Worm (Caenorhabditis elegans) whole organism, L4 larva: ENCODE results near the gene twk-20.

ENCODE experiments used
- F10B5.3 ChIP-seq: sonication (generic microtip); optimal IDR thresholded peaks from 2 replicates; lab custom pipeline; 2016; ENCODE audit warnings: mild to moderate bottlenecking, missing genetic modification characterization, missing compliant biosample characterization
- F37D6.2 ChIP-seq: sonication (generic microtip); optimal IDR thresholded peaks from 2 replicates; lab custom pipeline; 2016; ENCODE audit warnings: mild to moderate bottlenecking, missing genetic modification characterization, missing compliant biosample characterization
- F44E2.7 ChIP-seq: fragments of 200-800 bp; sonication (Bioruptor generic); IDR thresholded peaks from 2 replicates; pipeline ENCODE4 v2.1.2; 2022; ENCODE audit warnings: missing genetic modification characterization, missing compliant biosample characterization
- R02D3.7 ChIP-seq: fragments of 150-350 bp; sonication (generic microtip); optimal IDR thresholded peaks from 3 replicates; lab custom pipeline; 2014; ENCODE audit warnings: missing biosample characterization, missing genetic modification characterization
- T26A8.4 ChIP-seq: fragments of 200-800 bp; sonication (Bioruptor generic); IDR thresholded peaks from 2 replicates; pipeline ENCODE4 v1.3.6; 2022; ENCODE audit warnings: missing genetic modification characterization, missing compliant biosample characterization
- Y5F2A.4 ChIP-seq: fragments of 200-800 bp; sonication (Bioruptor generic); optimal IDR thresholded peaks from 2 replicates; lab custom pipeline; 2018; ENCODE audit warnings: mild to moderate bottlenecking, missing genetic modification characterization, missing compliant biosample characterization
- ZK337.2 ChIP-seq: fragments of 200-800 bp; sonication (Bioruptor generic); IDR thresholded peaks from 2 replicates; pipeline ENCODE4 v1.3.6; 2022; ENCODE audit warnings: missing genetic modification reagents, missing genetic modification characterization, missing compliant biosample characterization
- ceh-20 ChIP-seq: fragments of 200-800 bp; sonication (Bioruptor generic); IDR thresholded peaks from 2 replicates; pipeline ENCODE4 v1.3.6; 2022; ENCODE audit warnings: missing genetic modification reagents, missing genetic modification characterization, missing compliant biosample characterization
- ceh-44 ChIP-seq: fragments of 200-800 bp; sonication (Bioruptor generic); IDR thresholded peaks from 2 replicates; pipeline ENCODE4 v1.3.6; 2022; ENCODE audit warnings: missing genetic modification reagents, missing genetic modification characterization, missing compliant biosample characterization
- ceh-62 ChIP-seq: sonication (generic microtip); optimal IDR thresholded peaks from 2 replicates; lab custom pipeline; 2017; ENCODE audit warnings: missing biosample characterization, missing genetic modification characterization
- cey-2 ChIP-seq: sonication (generic microtip); optimal IDR thresholded peaks from 3 replicates; lab custom pipeline; 2017; ENCODE audit warnings: missing genetic modification characterization, mild to moderate bottlenecking, missing compliant biosample characterization, antibody characterized with exemption, borderline replicate concordance; ENCODE audit not compliant: insufficient read depth
- ctbp-1 ChIP-seq: fragments of 200-800 bp; sonication (Bioruptor generic); IDR thresholded peaks from 2 replicates; pipeline ENCODE4 v1.3.6; 2022; ENCODE audit warnings: missing genetic modification reagents, missing genetic modification characterization, missing compliant biosample characterization
- daf-19 ChIP-seq: fragments of 200-800 bp; sonication (Bioruptor generic); conservative IDR thresholded peaks from 2 replicates; pipeline ENCODE4 v1.3.6; 2022; ENCODE audit warnings: missing genetic modification characterization, missing compliant biosample characterization
- daf-8 ChIP-seq: fragments of 200-800 bp; sonication (Bioruptor generic); IDR thresholded peaks from 2 replicates; pipeline ENCODE4 v1.3.6; 2022; ENCODE audit warnings: missing genetic modification characterization, missing compliant biosample characterization
- dmd-9 ChIP-seq: fragments of 200-800 bp; sonication (Bioruptor generic); IDR thresholded peaks from 2 replicates; pipeline ENCODE4 v1.3.6; 2022; ENCODE audit warnings: missing genetic modification reagents, missing genetic modification characterization, missing compliant biosample characterization
- fos-1 ChIP-seq: fragments of 150-350 bp; optimal IDR thresholded peaks from 2 replicates; lab custom pipeline; 2014; ENCODE audit warnings: missing biosample characterization, missing genetic modification characterization
- gei-8 ChIP-seq: fragments of 200-800 bp; sonication (Bioruptor generic); optimal IDR thresholded peaks from 2 replicates; lab custom pipeline; 2018; ENCODE audit warnings: mild to moderate bottlenecking, missing genetic modification characterization, missing compliant biosample characterization
- hif-1 ChIP-seq, 2 experiments: sonication (generic microtip); optimal IDR thresholded peaks; 2 replicates each; lab custom pipeline; 2016 to 2017; ENCODE audit warnings: missing compliant biosample characterization in 2 of 2, missing genetic modification characterization in 2 of 2, missing genetic modification reagents in 2 of 2, missing genotype in 2 of 2, mild to moderate bottlenecking in 1 of 2
- hlh-11 ChIP-seq: fragments of 200-800 bp; sonication (Bioruptor generic); optimal IDR thresholded peaks from 2 replicates; lab custom pipeline; 2018; ENCODE audit warnings: mild to moderate bottlenecking, missing genetic modification characterization, missing compliant biosample characterization
- hlh-30 ChIP-seq: sonication (generic microtip); optimal IDR thresholded peaks from 2 replicates; lab custom pipeline; 2017; ENCODE audit warnings: antibody characterized with exemption, mild to moderate bottlenecking, missing genetic modification characterization, missing compliant biosample characterization; ENCODE audit not compliant: insufficient read depth
- hmg-1.1 ChIP-seq: fragments of 200-800 bp; sonication (Bioruptor generic); IDR thresholded peaks from 2 replicates; pipeline ENCODE4 v1.3.6; 2022; ENCODE audit warnings: missing genetic modification reagents, missing genetic modification characterization, missing compliant biosample characterization
- jun-1 ChIP-seq: fragments of 150-350 bp; optimal IDR thresholded peaks from 2 replicates; lab custom pipeline; 2014; ENCODE audit warnings: missing biosample characterization, missing genetic modification reagents, missing genetic modification characterization
- lim-7 ChIP-seq: fragments of 200-800 bp; sonication (Bioruptor generic); IDR thresholded peaks from 2 replicates; pipeline ENCODE4 v1.3.6; 2022; ENCODE audit warnings: missing genetic modification characterization, missing compliant biosample characterization
- lin-15B ChIP-seq: fragments of 150-350 bp; sonication (generic microtip); optimal IDR thresholded peaks from 3 replicates; lab custom pipeline; 2014; ENCODE audit warnings: missing biosample characterization, missing genetic modification characterization
- lin-38 ChIP-seq: fragments of 200-800 bp; sonication (Bioruptor generic); IDR thresholded peaks from 2 replicates; pipeline ENCODE4 v1.3.6; 2022; ENCODE audit warnings: missing genetic modification reagents, missing genetic modification characterization, missing compliant biosample characterization
- lin-39 ChIP-seq: fragments of 150-350 bp; optimal IDR thresholded peaks from 2 replicates; lab custom pipeline; 2014; ENCODE audit warnings: missing biosample characterization, missing genetic modification reagents, missing genetic modification characterization
- lir-3 ChIP-seq: sonication (generic microtip); optimal IDR thresholded peaks from 2 replicates; lab custom pipeline; 2016; ENCODE audit warnings: mild to moderate bottlenecking, missing genetic modification characterization, missing compliant biosample characterization
- lsy-2 ChIP-seq, 2 experiments: fragments of 150-350 bp in 1 of 2; sonication (generic microtip) in 1 of 2; optimal IDR thresholded peaks; 2 replicates each; lab custom pipeline; 2014 to 2017; ENCODE audit warnings: missing biosample characterization in 2 of 2, missing genetic modification characterization in 2 of 2
- madf-9 ChIP-seq: fragments of 200-800 bp; sonication (Bioruptor generic); conservative IDR thresholded peaks from 2 replicates; pipeline ENCODE4 v1.3.6; 2022; ENCODE audit warnings: missing genetic modification reagents, missing genetic modification characterization, missing compliant biosample characterization
- mdl-1 ChIP-seq, 2 experiments: fragments of 150-350 bp in 1 of 2; sonication (generic microtip) in 1 of 2; optimal IDR thresholded peaks; 2 replicates each; lab custom pipeline; 2014 to 2017; ENCODE audit warnings: missing biosample characterization in 2 of 2, missing genetic modification characterization in 2 of 2
- mep-1 ChIP-seq: fragments of 150-350 bp; sonication (generic microtip); optimal IDR thresholded peaks from 3 replicates; lab custom pipeline; 2014; ENCODE audit warnings: missing biosample characterization, missing genetic modification characterization
- mes-2 ChIP-seq: sonication (generic microtip); optimal IDR thresholded peaks from 2 replicates; lab custom pipeline; 2016; ENCODE audit warnings: missing genotype, mild to moderate bottlenecking, missing genetic modification characterization, missing compliant biosample characterization; ENCODE audit not compliant: poor library complexity, severe bottlenecking
- mxl-3 ChIP-seq: fragments of 200-800 bp; sonication (Bioruptor generic); optimal IDR thresholded peaks from 2 replicates; lab custom pipeline; 2018; ENCODE audit warnings: mild to moderate bottlenecking, missing genetic modification characterization, missing compliant biosample characterization
- nhr-10 ChIP-seq: fragments of 150-350 bp; optimal IDR thresholded peaks from 2 replicates; lab custom pipeline; 2014; ENCODE audit warnings: missing biosample characterization, missing genetic modification characterization
- nhr-102 ChIP-seq: sonication (generic microtip); optimal IDR thresholded peaks from 2 replicates; lab custom pipeline; 2016; ENCODE audit warnings: mild to moderate bottlenecking, missing genetic modification characterization, moderate library complexity, missing compliant biosample characterization
- nhr-237 ChIP-seq: sonication (generic microtip); optimal IDR thresholded peaks from 2 replicates; lab custom pipeline; 2017; ENCODE audit warnings: missing biosample characterization, missing genetic modification characterization
- nhr-25 ChIP-seq: sonication (generic microtip); optimal IDR thresholded peaks from 2 replicates; lab custom pipeline; 2017; ENCODE audit warnings: missing genetic modification characterization, mild to moderate bottlenecking, missing compliant biosample characterization, antibody characterized with exemption, moderate library complexity, borderline replicate concordance; ENCODE audit not compliant: insufficient read depth
- nhr-28 ChIP-seq: fragments of 150-350 bp; optimal IDR thresholded peaks from 2 replicates; lab custom pipeline; 2014; ENCODE audit warnings: missing biosample characterization, missing genetic modification characterization
- nhr-41 ChIP-seq: fragments of 200-800 bp; sonication (Bioruptor generic); IDR thresholded peaks from 2 replicates; pipeline ENCODE4 v1.3.6; 2022; ENCODE audit warnings: missing genetic modification reagents, missing genetic modification characterization, missing compliant biosample characterization
- nhr-48 ChIP-seq: sonication (generic microtip); optimal IDR thresholded peaks from 2 replicates; lab custom pipeline; 2016; ENCODE audit warnings: mild to moderate bottlenecking, missing genetic modification characterization, missing compliant biosample characterization
- nhr-6 ChIP-seq: fragments of 150-350 bp; optimal IDR thresholded peaks from 2 replicates; lab custom pipeline; 2014; ENCODE audit warnings: missing biosample characterization, missing genetic modification characterization
- nhr-77 ChIP-seq: fragments of 150-350 bp; optimal IDR thresholded peaks from 2 replicates; lab custom pipeline; 2014; ENCODE audit warnings: missing biosample characterization, missing genetic modification characterization
- pqm-1 ChIP-seq: sonication (generic microtip); optimal IDR thresholded peaks from 2 replicates; lab custom pipeline; 2017; ENCODE audit warnings: missing biosample characterization, missing genetic modification characterization
- rbr-2 ChIP-seq: sonication (generic microtip); optimal IDR thresholded peaks from 2 replicates; lab custom pipeline; 2016; ENCODE audit warnings: missing genotype, missing genetic modification characterization, missing compliant biosample characterization
- skn-1 ChIP-seq: fragments of 150-350 bp; optimal IDR thresholded peaks from 2 replicates; lab custom pipeline; 2014; ENCODE audit warnings: missing biosample characterization, missing genetic modification characterization
- snpc-4 ChIP-seq: fragments of 150-350 bp; optimal IDR thresholded peaks from 2 replicates; lab custom pipeline; 2014; ENCODE audit warnings: missing biosample characterization, missing genetic modification characterization
- unc-130 ChIP-seq: sonication (generic microtip); optimal IDR thresholded peaks from 2 replicates; lab custom pipeline; 2016; ENCODE audit warnings: missing genetic modification reagents, missing genetic modification characterization, missing compliant biosample characterization
- unc-39 ChIP-seq: sonication (generic microtip); optimal IDR thresholded peaks from 2 replicates; lab custom pipeline; 2017; ENCODE audit warnings: missing biosample characterization, missing genetic modification characterization
- vab-7 ChIP-seq: fragments of 200-800 bp; sonication (Bioruptor generic); IDR thresholded peaks from 2 replicates; pipeline ENCODE4 v1.3.6; 2022; ENCODE audit warnings: missing genetic modification reagents, missing genetic modification characterization, missing compliant biosample characterization
- zag-1 ChIP-seq: fragments of 150-350 bp; optimal IDR thresholded peaks from 2 replicates; lab custom pipeline; 2014; ENCODE audit warnings: missing biosample characterization, missing genetic modification characterization
- ztf-7 ChIP-seq: fragments of 150-350 bp; optimal IDR thresholded peaks from 2 replicates; lab custom pipeline; 2014; ENCODE audit warnings: missing biosample characterization, missing genetic modification characterization

twk-20 gene

ce11 chrX:13653573-13653972, 13.9 kb downstream of the twk-20 start (continued):
- peak; percentile 3 for TF ChIP-seq gei-8
- peak; percentile 60 for TF ChIP-seq hmg-1.1 (GFP tag; lab: Robert Waterston, UW)
- TF ChIP-seq pqm-1 (tag; lab: Kevin White, UChicago), result no peak
- peak; percentile 1 for TF ChIP-seq rbr-2 (tag; lab: Kevin White, UChicago)
- peak; percentile 45 for TF ChIP-seq nhr-48 (tag; lab: Kevin White, UChicago)
- TF ChIP-seq nhr-28 (tag; lab: Kevin White, UChicago), result no peak
- no peak for TF ChIP-seq nhr-25 (tag; lab: Kevin White, UChicago)
- no peak for TF ChIP-seq R02D3.7 (tag; lab: Kevin White, UChicago)
- TF ChIP-seq ZK337.2 (GFP tag; lab: Robert Waterston, UW), result peak; percentile 57; the same call in 1 of the 2 replicates
- TF ChIP-seq zag-1, result no peak
- no peak for TF ChIP-seq lsy-2 (tag; optimal IDR thresholded peaks at IDR 0.05; lab: Kevin White, UChicago)
- no peak for TF ChIP-seq mxl-3 (GFP tag; lab: Kevin White, UChicago)
- no peak for TF ChIP-seq snpc-4
- peak; percentile 67 for TF ChIP-seq vab-7 (GFP tag; lab: Robert Waterston, UW)
- TF ChIP-seq mes-2 (tag; lab: Kevin White, UChicago), result no peak
- TF ChIP-seq nhr-41 (GFP tag; lab: Robert Waterston, UW), result 0 out of 2 replicates have a peak, but pooled peaks have one; percentile 12
- peak; percentile 47 for TF ChIP-seq lir-3 (tag; lab: Kevin White, UChicago)
- peak; percentile 84 for TF ChIP-seq lim-7 (GFP tag; lab: Robert Waterston, UW)
- TF ChIP-seq ztf-7 (tag; lab: Kevin White, UChicago), result no peak
- no peak for TF ChIP-seq jun-1 (tag; lab: Kevin White, UChicago)
- TF ChIP-seq nhr-237, result no peak
- TF ChIP-seq Y5F2A.4 (GFP tag; lab: Kevin White, UChicago), result peak; percentile 27
- TF ChIP-seq mdl-1 (tag; optimal IDR thresholded peaks at IDR 0.05; lab: Kevin White, UChicago), result no peak
- TF ChIP-seq fos-1 (tag; lab: Kevin White, UChicago), result no peak
- TF ChIP-seq lin-15B (tag; lab: Kevin White, UChicago), result no peak
- TF ChIP-seq madf-9 (GFP tag; lab: Robert Waterston, UW), result peak; percentile 63; the same call in 1 of the 2 replicates
- no peak for TF ChIP-seq nhr-10 (tag; lab: Kevin White, UChicago)
- TF ChIP-seq F44E2.7 (GFP tag; lab: Robert Waterston, UW), result no peak
- TF ChIP-seq ceh-62, result no peak
- TF ChIP-seq hif-1 (tag; optimal IDR thresholded peaks at IDR 0.05; lab: Kevin White, UChicago), result no peak
- peak; percentile 60; the same call in 1 of the 2 replicates for TF ChIP-seq daf-19 (GFP tag; lab: Robert Waterston, UW)
- peak; percentile 48; the same call in 1 of the 2 replicates for TF ChIP-seq ceh-20
- TF ChIP-seq daf-8 (GFP tag; lab: Robert Waterston, UW), result no peak
- TF ChIP-seq ctbp-1 (GFP tag; lab: Robert Waterston, UW), result no peak
- TF ChIP-seq hlh-11 (tag; lab: Kevin White, UChicago), result no peak
- peak; percentile 11 for TF ChIP-seq mep-1 (tag; lab: Kevin White, UChicago)
- no peak for TF ChIP-seq F10B5.3
- TF ChIP-seq skn-1 (tag; lab: Kevin White, UChicago), result no peak
- no peak for TF ChIP-seq dmd-9
- TF ChIP-seq nhr-102 (tag; lab: Kevin White, UChicago), result no peak
- no peak for TF ChIP-seq unc-39 (tag; lab: Kevin White, UChicago)
- TF ChIP-seq nhr-77 (tag; lab: Kevin White, UChicago), result no peak
- TF ChIP-seq hlh-30, result peak; percentile 4
- peak; percentile 44 for TF ChIP-seq unc-130 (GFP tag; lab: Kevin White, UChicago)
- TF ChIP-seq lin-39 (tag; lab: Kevin White, UChicago), result no peak
- no peak; the same call in 1 of the 2 replicates for TF ChIP-seq lin-38 (GFP tag; lab: Robert Waterston, UW)
- TF ChIP-seq T26A8.4 (GFP tag; lab: Robert Waterston, UW), result no peak; the same call in none of the 2 replicates
- TF ChIP-seq cey-2 (tag; lab: Kevin White, UChicago), result no peak
- TF ChIP-seq nhr-6 (tag; lab: Kevin White, UChicago), result peak; percentile 14
- TF ChIP-seq F37D6.2 (tag; lab: Kevin White, UChicago), result no peak
- no peak for TF ChIP-seq ceh-44 (GFP tag; lab: Robert Waterston, UW)
